Fruit fly (Drosophila melanogaster) whole organism, embryonic: Measurements from ENCODE around the gene Mst98Ca.
A peak's percentile ranks its signal among the peaks of the same experiment; 100 is the strongest.

Experiments
- Bteb2 ChIP-seq: fragments of 200-800 bp; sonication (Bioruptor generic); optimal IDR thresholded peaks from 2 replicates; lab custom pipeline; 2016; ENCODE audit warnings: missing biosample characterization, missing genetic modification characterization
- CG10209 ChIP-seq: fragments of 200-800 bp; sonication (Bioruptor generic); optimal IDR thresholded peaks from 3 replicates; lab custom pipeline; 2017; ENCODE audit warnings: missing biosample characterization, mild to moderate bottlenecking, missing genetic modification characterization, missing genetic modification reagents
- CG1024 ChIP-seq: fragments of 200-800 bp; sonication (Bioruptor generic); IDR thresholded peaks from 2 replicates; pipeline ENCODE4 v1.3.6; 2022; ENCODE audit warnings: missing biosample characterization, missing genetic modification characterization
- CG10321 ChIP-seq: fragments of 200-800 bp; sonication (Bioruptor generic); IDR thresholded peaks from 2 replicates; pipeline ENCODE4 v1.3.6; 2022; ENCODE audit warnings: missing biosample characterization, missing genetic modification characterization
- CG10979 ChIP-seq: fragments of 200-800 bp; sonication (Bioruptor generic); optimal IDR thresholded peaks from 2 replicates; lab custom pipeline; 2018; ENCODE audit warnings: missing biosample characterization, mild to moderate bottlenecking, missing genetic modification characterization, moderate library complexity
- CG11560 ChIP-seq: fragments of 200-800 bp; sonication (Bioruptor generic); IDR thresholded peaks from 3 replicates; pipeline ENCODE4 v1.3.6; 2022; ENCODE audit warnings: missing biosample characterization, missing genetic modification characterization
- CG12236 ChIP-seq: fragments of 200-800 bp; sonication (Bioruptor generic); optimal IDR thresholded peaks from 2 replicates; lab custom pipeline; 2016; ENCODE audit warnings: missing biosample characterization, missing genetic modification characterization
- CG14014 ChIP-seq: fragments of 200-800 bp; sonication (Bioruptor generic); IDR thresholded peaks from 2 replicates; pipeline ENCODE4 v1.3.6; 2022; ENCODE audit warnings: missing biosample characterization, missing genetic modification characterization
- CG14667 ChIP-seq: fragments of 200-800 bp; sonication (Bioruptor generic); IDR thresholded peaks from 2 replicates; pipeline ENCODE4 v1.3.6; 2022; ENCODE audit warnings: missing biosample characterization, missing genetic modification characterization
- CG15479 ChIP-seq: fragments of 200-800 bp; sonication (Bioruptor generic); optimal IDR thresholded peaks from 3 replicates; lab custom pipeline; 2019; ENCODE audit warnings: missing biosample characterization, mild to moderate bottlenecking, missing genetic modification characterization, moderate library complexity
- CG17361 ChIP-seq: fragments of 200-800 bp; sonication (Bioruptor generic); IDR thresholded peaks from 3 replicates; pipeline ENCODE4 v1.3.6; 2022; ENCODE audit warnings: missing biosample characterization, missing genetic modification characterization
- CG17912 ChIP-seq: fragments of 200-800 bp; sonication (Bioruptor generic); optimal IDR thresholded peaks from 2 replicates; lab custom pipeline; 2018; ENCODE audit warnings: missing biosample characterization, mild to moderate bottlenecking, missing genetic modification characterization
- CG1832 ChIP-seq: fragments of 200-800 bp; sonication (Bioruptor generic); optimal IDR thresholded peaks from 2 replicates; lab custom pipeline; 2017; ENCODE audit warnings: missing biosample characterization, mild to moderate bottlenecking, missing genetic modification characterization, inconsistent platforms
- CG18476 ChIP-seq: fragments of 200-800 bp; sonication (Bioruptor generic); optimal IDR thresholded peaks from 2 replicates; lab custom pipeline; 2016; ENCODE audit warnings: missing biosample characterization, mild to moderate bottlenecking, missing genetic modification characterization
- CG18599 ChIP-seq: fragments of 200-800 bp; sonication (Bioruptor generic); optimal IDR thresholded peaks from 3 replicates; lab custom pipeline; 2017; ENCODE audit warnings: missing biosample characterization, missing genetic modification characterization, mild to moderate bottlenecking, moderate library complexity, missing genetic modification reagents
- CG2129 ChIP-seq: fragments of 200-800 bp; sonication (Bioruptor generic); IDR thresholded peaks from 2 replicates; pipeline ENCODE4 v1.3.6; 2022; ENCODE audit warnings: missing biosample characterization, missing genetic modification characterization; ENCODE audit not compliant: partially characterized antibody
- CG4854 ChIP-seq: fragments of 200-800 bp; sonication (Bioruptor generic); optimal IDR thresholded peaks from 2 replicates; lab custom pipeline; 2016; ENCODE audit warnings: missing biosample characterization, missing genetic modification characterization, inconsistent platforms
- CG5180 ChIP-seq: fragments of 200-800 bp; sonication (Bioruptor generic); optimal IDR thresholded peaks from 3 replicates; lab custom pipeline; 2017; ENCODE audit warnings: missing biosample characterization, missing genetic modification characterization, mild to moderate bottlenecking, moderate library complexity, missing genetic modification reagents
- CG6791 ChIP-seq: fragments of 200-800 bp; sonication (Bioruptor generic); IDR thresholded peaks from 3 replicates; pipeline ENCODE4 v1.3.6; 2022; ENCODE audit warnings: missing biosample characterization, missing genetic modification characterization; ENCODE audit not compliant: partially characterized antibody
- CG8924 ChIP-seq: fragments of 200-800 bp; optimal IDR thresholded peaks from 3 replicates; lab custom pipeline; 2019; ENCODE audit warnings: missing biosample characterization, mild to moderate bottlenecking, missing genetic modification characterization, moderate library complexity
- CG9932 ChIP-seq: fragments of 200-800 bp; sonication (Bioruptor generic); IDR thresholded peaks from 2 replicates; pipeline ENCODE4 v1.3.6; 2022; ENCODE audit warnings: missing biosample characterization, missing genetic modification characterization
- CkIIα-i1 ChIP-seq: fragments of 200-800 bp; sonication (Bioruptor generic); IDR thresholded peaks from 2 replicates; pipeline ENCODE4 v1.3.6; 2022; ENCODE audit warnings: missing biosample characterization, missing genetic modification characterization
- Doc2 ChIP-seq: fragments of 200-800 bp; sonication (Bioruptor generic); IDR thresholded peaks from 2 replicates; pipeline ENCODE4 v1.3.6; 2022; ENCODE audit warnings: missing biosample characterization, missing genetic modification characterization
- Drgx ChIP-seq: fragments of 200-800 bp; sonication (Bioruptor generic); IDR thresholded peaks from 2 replicates; pipeline ENCODE4 v1.3.6; 2022; ENCODE audit warnings: missing biosample characterization, missing genetic modification characterization
- GATAe ChIP-seq: fragments of 200-800 bp; sonication (Bioruptor generic); conservative IDR thresholded peaks from 2 replicates; pipeline ENCODE4 v1.3.6; 2022; ENCODE audit warnings: missing biosample characterization, missing genetic modification characterization
- Hr51 ChIP-seq, 2 experiments: fragments of 200-800 bp; sonication (Bioruptor generic); optimal IDR thresholded peaks; 2 replicates in 1 of 2; 3 replicates in 1 of 2; lab custom pipeline; 2016 to 2018; ENCODE audit warnings: missing biosample characterization in 2 of 2, missing genetic modification characterization in 2 of 2, mild to moderate bottlenecking in 1 of 2, moderate library complexity in 1 of 2
- Hr78 ChIP-seq, 2 experiments: fragments of 200-800 bp in 1 of 2; fragments of >200 bp in 1 of 2; sonication (Bioruptor generic) in 1 of 2; optimal IDR thresholded peaks; 2 replicates each; lab custom pipeline; 2017 to 2019; ENCODE audit warnings: missing biosample characterization in 2 of 2, missing genetic modification characterization in 2 of 2, mild to moderate bottlenecking in 1 of 2, moderate library complexity in 1 of 2
- Med ChIP-seq: fragments of 200-800 bp; sonication (Bioruptor generic); peaks from one replicate; lab custom pipeline; 2016; ENCODE audit warnings: missing biosample characterization, missing genetic modification characterization, mild to moderate bottlenecking, inconsistent platforms, moderate library complexity
- Oli ChIP-seq: fragments of 200-800 bp; sonication (Bioruptor generic); optimal IDR thresholded peaks from 2 replicates; lab custom pipeline; 2018; ENCODE audit warnings: missing biosample characterization, mild to moderate bottlenecking, missing genetic modification characterization, moderate library complexity
- Spps ChIP-seq: fragments of 200-800 bp; sonication (Bioruptor generic); optimal IDR thresholded peaks from 2 replicates; lab custom pipeline; 2018; ENCODE audit warnings: missing biosample characterization, mild to moderate bottlenecking, missing genetic modification characterization
- Trl ChIP-seq, 3 experiments: fragments of >200 bp in 2 of 3; fragments of 200-800 bp in 1 of 3; sonication (Bioruptor generic) in 1 of 3; optimal IDR thresholded peaks; 2 replicates in 1 of 3; 3 replicates in 2 of 3; lab custom pipeline; 2016 to 2017; ENCODE audit warnings: missing biosample characterization in 1 of 3, missing genetic modification characterization in 1 of 3
- Xbp1 ChIP-seq: fragments of 200-800 bp; sonication (Bioruptor generic); optimal IDR thresholded peaks from 3 replicates; lab custom pipeline; 2016; ENCODE audit warnings: missing biosample characterization, mild to moderate bottlenecking, missing genetic modification characterization
- ac ChIP-seq: fragments of 200-800 bp; sonication (Bioruptor generic); optimal IDR thresholded peaks from 3 replicates; lab custom pipeline; 2017; ENCODE audit warnings: missing biosample characterization, mild to moderate bottlenecking, missing genetic modification characterization
- ase ChIP-seq: fragments of 200-800 bp; sonication (Bioruptor generic); IDR thresholded peaks from 3 replicates; pipeline ENCODE4 v1.3.6; 2022; ENCODE audit warnings: missing biosample characterization, missing genetic modification characterization
- bbx ChIP-seq: fragments of 200-800 bp; sonication (Bioruptor generic); IDR thresholded peaks from 2 replicates; pipeline ENCODE4 v1.3.6; 2022; ENCODE audit warnings: missing biosample characterization, missing genetic modification characterization; ENCODE audit not compliant: partially characterized antibody
- cas ChIP-seq: fragments of 200-800 bp; sonication (Bioruptor generic); IDR thresholded peaks from 2 replicates; pipeline ENCODE4 v1.3.6; 2022; ENCODE audit warnings: missing biosample characterization, missing genetic modification characterization
- chn ChIP-seq: fragments of 200-800 bp; sonication (Bioruptor generic); optimal IDR thresholded peaks from 2 replicates; lab custom pipeline; 2016; ENCODE audit warnings: missing biosample characterization, missing genetic modification characterization
- crp ChIP-seq, 2 experiments: fragments of 200-800 bp; sonication (Bioruptor generic); optimal IDR thresholded peaks; 2 replicates in 1 of 2; 3 replicates in 1 of 2; lab custom pipeline; 2017; ENCODE audit warnings: missing biosample characterization in 2 of 2, missing genetic modification characterization in 2 of 2, mild to moderate bottlenecking in 1 of 2, moderate library complexity in 1 of 2
- esg ChIP-seq: fragments of 200-800 bp; sonication (Bioruptor generic); conservative IDR thresholded peaks from 2 replicates; pipeline ENCODE4 v1.3.6; 2022; ENCODE audit warnings: missing biosample characterization, missing genetic modification characterization
- fd96Cb ChIP-seq: fragments of 200-800 bp; sonication (Bioruptor generic); optimal IDR thresholded peaks from 2 replicates; lab custom pipeline; 2018; ENCODE audit warnings: missing biosample characterization, mild to moderate bottlenecking, missing genetic modification characterization, moderate library complexity
- gcm2 ChIP-seq: fragments of 200-800 bp; sonication (Bioruptor generic); optimal IDR thresholded peaks from 2 replicates; lab custom pipeline; 2016; ENCODE audit warnings: missing biosample characterization, missing genetic modification characterization
- gfzf ChIP-seq: fragments of 200-800 bp; sonication (Bioruptor generic); optimal IDR thresholded peaks from 2 replicates; lab custom pipeline; 2016; ENCODE audit warnings: missing biosample characterization, mild to moderate bottlenecking, missing genetic modification characterization, moderate library complexity
- h ChIP-seq: fragments of >200 bp; optimal IDR thresholded peaks from 2 replicates; lab custom pipeline; 2017
- kah ChIP-seq: fragments of 200-800 bp; sonication (Bioruptor generic); optimal IDR thresholded peaks from 2 replicates; lab custom pipeline; 2018; ENCODE audit warnings: missing biosample characterization, mild to moderate bottlenecking, missing genetic modification characterization
- ken ChIP-seq: fragments of 200-800 bp; sonication (Bioruptor generic); IDR thresholded peaks from 3 replicates; pipeline ENCODE4 v1.3.6; 2022; ENCODE audit warnings: missing biosample characterization, missing genetic modification characterization
- onecut ChIP-seq: fragments of 200-800 bp; sonication (Bioruptor generic); IDR thresholded peaks from 2 replicates; pipeline ENCODE4 v1.3.6; 2022; ENCODE audit warnings: missing biosample characterization, missing genetic modification characterization
- schlank ChIP-seq: fragments of 200-800 bp; sonication (Bioruptor generic); optimal IDR thresholded peaks from 2 replicates; lab custom pipeline; 2018; ENCODE audit warnings: missing biosample characterization, mild to moderate bottlenecking, missing genetic modification characterization
- shn ChIP-seq: fragments of 200-800 bp; sonication (Bioruptor generic); optimal IDR thresholded peaks from 3 replicates; lab custom pipeline; 2016; ENCODE audit warnings: missing biosample characterization, missing genetic modification characterization
- unpg ChIP-seq: fragments of 200-800 bp; sonication (Bioruptor generic); optimal IDR thresholded peaks from 3 replicates; lab custom pipeline; 2018; ENCODE audit warnings: missing biosample characterization, mild to moderate bottlenecking, missing genetic modification characterization, moderate library complexity
- vvl ChIP-seq: fragments of 200-800 bp; sonication (Bioruptor generic); IDR thresholded peaks from 2 replicates; pipeline ENCODE4 v1.3.6; 2022; ENCODE audit warnings: missing biosample characterization, missing genetic modification characterization
- zfh1 ChIP-seq: fragments of 200-800 bp; sonication (Bioruptor generic); IDR thresholded peaks from 3 replicates; pipeline ENCODE4 v1.3.6; 2022; ENCODE audit warnings: missing biosample characterization, missing genetic modification characterization

The Mst98Ca gene

DNA sequence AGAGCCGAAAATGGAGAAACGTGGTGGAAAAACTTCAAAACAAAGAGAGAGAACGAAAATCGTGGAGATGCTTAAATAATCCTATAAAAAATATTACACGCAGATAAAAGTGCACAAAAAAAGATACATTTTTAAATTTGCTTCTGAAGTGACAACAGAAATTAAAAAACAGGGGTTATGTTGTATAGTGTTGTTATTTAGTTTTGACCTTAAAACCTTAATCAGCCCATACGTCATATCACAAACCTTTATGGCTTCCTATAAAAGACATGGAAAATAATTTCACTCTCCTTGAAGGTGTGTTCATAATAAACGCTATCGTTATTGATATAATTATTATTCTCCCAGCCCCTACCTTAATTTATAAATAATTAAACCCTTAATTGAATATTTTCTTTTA, 36.0 kb downstream of the Mst98Ca start (continued):
- no peak for TF ChIP-seq Hr78 (GFP tag; optimal IDR thresholded peaks at IDR 0.05; lab: Kevin White, UChicago)
- no peak for TF ChIP-seq CG1832
- no peak for TF ChIP-seq CG12236
- no peak for TF ChIP-seq CG15479 (GFP tag; lab: Kevin White, UChicago)
- no peak for TF ChIP-seq esg
- no peak for TF ChIP-seq CG2129
- peak; percentile 11 for TF ChIP-seq Bteb2 (GFP tag; lab: Kevin White, UChicago)
- no peak for TF ChIP-seq h (lab: Kevin White, UChicago)
- TF ChIP-seq gfzf = no peak
- peak in 1 of 2 experiments; percentile 69 for TF ChIP-seq Hr51 (GFP tag; optimal IDR thresholded peaks at IDR 0.05; lab: Kevin White, UChicago)
- no peak for TF ChIP-seq Spps (tag; lab: Kevin White, UChicago)
- TF ChIP-seq Trl (optimal IDR thresholded peaks at IDR 0.05; lab: Kevin White, UChicago) = no peak
- TF ChIP-seq Trl (GFP tag; optimal IDR thresholded peaks at IDR 0.05; lab: Kevin White, UChicago) = no peak
- no peak for TF ChIP-seq vvl (GFP tag; lab: Robert Waterston, UW)
- no peak for TF ChIP-seq ken (GFP tag; lab: Robert Waterston, UW)
- TF ChIP-seq CG10321 = no peak
- no peak for TF ChIP-seq crp (GFP tag; optimal IDR thresholded peaks at IDR 0.05; lab: Kevin White, UChicago)
- TF ChIP-seq shn (GFP tag; lab: Kevin White, UChicago) = no peak
- peak; percentile 37 for TF ChIP-seq CG18476 (GFP tag; lab: Kevin White, UChicago)
- no peak for TF ChIP-seq CG8924
- TF ChIP-seq unpg = peak; percentile 14
- TF ChIP-seq schlank (tag; lab: Kevin White, UChicago) = no peak
- TF ChIP-seq chn = no peak
- TF ChIP-seq onecut (GFP tag; lab: Robert Waterston, UW) = no peak
- TF ChIP-seq CG14667 (GFP tag; lab: Robert Waterston, UW) = no peak
- no peak for TF ChIP-seq cas
- TF ChIP-seq CG10209 = peak; percentile 30
- TF ChIP-seq CG10979 = peak; percentile 15
- no peak for TF ChIP-seq CG4854
- no peak for TF ChIP-seq zfh1
- no peak for TF ChIP-seq CG5180 (GFP tag; lab: Kevin White, UChicago)
- no peak for TF ChIP-seq gcm2 (GFP tag; lab: Kevin White, UChicago)
- TF ChIP-seq bbx (GFP tag; lab: Robert Waterston, UW) = no peak
- TF ChIP-seq Drgx = no peak
- TF ChIP-seq ac (GFP tag; lab: Kevin White, UChicago) = no peak
- no peak for TF ChIP-seq ase (GFP tag; lab: Robert Waterston, UW)
- TF ChIP-seq kah (GFP tag; lab: Kevin White, UChicago) = no peak
- no peak for TF ChIP-seq CG17361
- TF ChIP-seq CG17912 (GFP tag; lab: Kevin White, UChicago) = no peak
- TF ChIP-seq fd96Cb (tag; lab: Kevin White, UChicago) = peak; percentile 0
- no peak for TF ChIP-seq CG9932 (GFP tag; lab: Robert Waterston, UW)
- TF ChIP-seq CkIIα-i1 (GFP tag; lab: Robert Waterston, UW) = no peak
- no peak for TF ChIP-seq GATAe (GFP tag; lab: Robert Waterston, UW)
- TF ChIP-seq CG14014 = no peak
- peak; percentile 69 for TF ChIP-seq Oli (tag; lab: Kevin White, UChicago)
- no peak for TF ChIP-seq CG1024 (GFP tag; lab: Robert Waterston, UW)
- TF ChIP-seq CG18599 (GFP tag; lab: Kevin White, UChicago) = peak; percentile 15
- peak; percentile 55 for TF ChIP-seq Xbp1 (GFP tag; lab: Kevin White, UChicago)
- TF ChIP-seq CG11560 (tag; lab: Robert Waterston, UW) = no peak
- peak; percentile 12 for TF ChIP-seq Med (GFP tag; lab: Kevin White, UChicago)
- TF ChIP-seq CG6791 (GFP tag; lab: Robert Waterston, UW) = no peak
- TF ChIP-seq Doc2 = no peak
